Fruit fly (Drosophila melanogaster): Measurements from ENCODE around the gene CG7453.

The CG7453 gene

DNA sequence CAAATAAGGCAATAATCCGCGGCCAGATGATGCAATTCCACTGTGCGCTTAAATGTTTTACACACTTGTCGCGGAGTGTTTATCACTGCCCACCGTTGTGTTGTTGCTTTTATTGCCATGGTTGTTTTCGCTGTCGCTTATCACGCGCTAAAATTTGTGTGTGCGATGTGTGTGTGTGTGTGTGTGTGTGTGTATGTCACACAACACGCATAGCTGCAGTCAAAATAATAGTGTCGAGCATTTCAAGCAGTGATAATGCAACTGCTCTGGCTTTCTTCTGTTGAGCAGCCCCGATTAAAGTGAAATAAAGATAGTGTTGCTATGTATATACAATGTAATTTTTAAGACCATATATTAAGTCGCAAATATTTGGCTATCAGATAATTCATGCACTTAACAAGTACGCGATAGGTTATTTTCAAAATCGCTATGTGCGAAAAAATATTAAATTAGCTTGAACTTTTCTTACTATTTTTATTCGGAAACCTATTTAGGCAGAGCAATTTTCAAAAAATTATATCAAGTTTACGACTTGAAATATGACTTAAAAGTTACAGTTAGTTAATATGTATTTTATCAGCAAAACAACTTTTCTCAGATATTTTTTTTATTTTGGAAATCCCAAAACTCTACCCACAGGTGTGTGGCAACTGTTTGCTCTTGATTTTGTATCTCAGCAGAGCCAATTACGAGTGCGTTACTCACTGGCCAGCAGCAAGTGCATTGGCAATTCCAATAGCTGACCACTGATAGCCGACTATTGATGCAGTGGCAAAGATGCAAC is 13.6 kb upstream of the CG7453 start (continued):
- TF ChIP-seq BEAF-32 (GFP tag; optimal IDR thresholded peaks at IDR 0.05) (no peak), phol (tag; optimal IDR thresholded peaks at IDR 0.05) (peak; percentile 39), kni (GFP tag; optimal IDR thresholded peaks at IDR 0.05) (no peak), CG1647 (GFP tag; optimal IDR thresholded peaks at IDR 0.05) (no peak), Deaf1 (tag; optimal IDR thresholded peaks at IDR 0.05) (no peak), Fer3 (tag; optimal IDR thresholded peaks at IDR 0.05) (peak; percentile 10), CG14860 (GFP tag; IDR thresholded peaks at IDR 0.05; ENCODE audit: partially characterized antibody) (no peak), CG17328 (GFP tag; IDR thresholded peaks at IDR 0.05) (no peak), tin (GFP tag; optimal IDR thresholded peaks at IDR 0.05) (no peak), jing (GFP tag; optimal IDR thresholded peaks at IDR 0.05) (peak; percentile 32), grn (GFP tag; optimal IDR thresholded peaks at IDR 0.05) (no peak), CG17359 (tag; optimal IDR thresholded peaks at IDR 0.05) (no peak), CG10366 (GFP tag; IDR thresholded peaks at IDR 0.05) (no peak), CG14965 (GFP tag; optimal IDR thresholded peaks at IDR 0.05; ENCODE audit: borderline replicate concordance) (no peak), CG31224 (GFP tag; IDR thresholded peaks at IDR 0.05) (no peak), crol (GFP tag; IDR thresholded peaks at IDR 0.05) (no peak), otp (GFP tag; IDR thresholded peaks at IDR 0.05) (no peak), salm (tag; optimal IDR thresholded peaks at IDR 0.05) (no peak), tx (GFP tag; optimal IDR thresholded peaks at IDR 0.05) (no peak), CG10543 (GFP tag; optimal IDR thresholded peaks at IDR 0.05) (peak; percentile 43), CG1832 (GFP tag; optimal IDR thresholded peaks at IDR 0.05) (no peak), CG2202 (tag; optimal IDR thresholded peaks at IDR 0.05) (no peak), cg (GFP tag; optimal IDR thresholded peaks at IDR 0.05) (peak; percentile 55), ase (GFP tag; IDR thresholded peaks at IDR 0.05) (no peak; the same call in 2 of the 3 replicates), Blimp-1 (GFP tag; optimal IDR thresholded peaks at IDR 0.05) (peak; percentile 3), CG5180 (GFP tag; optimal IDR thresholded peaks at IDR 0.05) (peak; percentile 54), ERR (GFP tag; optimal IDR thresholded peaks at IDR 0.05) (no peak), Ets65A (GFP tag) (peak; percentile 20), CG1024 (GFP tag; IDR thresholded peaks at IDR 0.05) (no peak), Hr78 (GFP tag; optimal IDR thresholded peaks at IDR 0.05) (no peak), fd96Cb (tag; optimal IDR thresholded peaks at IDR 0.05) (peak; percentile 24), CG8388 (GFP tag; optimal IDR thresholded peaks at IDR 0.05) (no peak), CG10274 (GFP tag; optimal IDR thresholded peaks at IDR 0.05) (no peak), unc-4 (GFP tag; IDR thresholded peaks at IDR 0.05; ENCODE audit: partially characterized antibody) (no peak), CG3163 (GFP tag; optimal IDR thresholded peaks at IDR 0.05) (no peak), bbx (GFP tag; IDR thresholded peaks at IDR 0.05; ENCODE audit: partially characterized antibody) (no peak)

DNA sequence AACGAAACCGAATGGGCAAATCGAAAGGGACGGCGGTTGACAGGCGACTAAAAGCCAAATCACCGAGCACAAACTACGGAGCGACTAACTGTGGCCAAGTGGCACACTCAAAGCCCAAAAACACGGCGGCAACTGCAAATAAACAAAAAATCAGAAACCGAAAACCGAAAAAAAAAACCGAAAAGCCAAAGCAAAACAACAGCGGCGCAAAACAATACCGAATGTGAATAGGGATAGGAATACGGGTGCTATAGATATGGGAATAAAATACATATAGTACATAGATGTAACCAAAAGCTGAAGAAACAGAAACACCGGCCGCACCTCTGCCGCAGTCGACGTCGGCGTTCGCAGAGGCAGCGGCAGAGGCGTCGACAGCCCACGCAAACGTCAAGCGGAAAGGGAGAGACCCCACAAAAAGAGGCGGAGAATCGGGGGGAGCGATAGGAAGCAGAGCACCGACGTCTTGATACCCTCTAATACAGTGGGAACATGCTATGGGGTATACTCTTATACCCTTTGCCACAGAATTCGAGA is 12.9 kb upstream of the CG7453 start, which contains the start of gene RhoGAP18B:
TSS of gene RhoGAP18B (minus strand) at position 51 of the 537 bp plus-strand sequence.
- TF ChIP-seq chinmo (GFP tag; IDR thresholded peaks at IDR 0.05; ENCODE audit: partially characterized antibody): peak; percentile 83; the same call in 2 of the 4 replicates
- TF ChIP-seq Deaf1 (tag; optimal IDR thresholded peaks at IDR 0.05): peak; percentile 46
- no peak for TF ChIP-seq tup (GFP tag; optimal IDR thresholded peaks at IDR 0.05)
- peak; percentile 60 for TF ChIP-seq crol (GFP tag; IDR thresholded peaks at IDR 0.05)
- TF ChIP-seq CG6854 (GFP tag; optimal IDR thresholded peaks at IDR 0.05): no peak
- no peak for TF ChIP-seq CG17385 (GFP tag; optimal IDR thresholded peaks at IDR 0.05)
- no peak for TF ChIP-seq pfk (GFP tag; optimal IDR thresholded peaks at IDR 0.05)
- no peak for TF ChIP-seq Ada2b (GFP tag; IDR thresholded peaks at IDR 0.05)
- TF ChIP-seq gt (GFP tag; IDR thresholded peaks at IDR 0.05): no peak
- TF ChIP-seq Med (GFP tag): peak; percentile 16
- no peak for TF ChIP-seq kah (GFP tag; optimal IDR thresholded peaks at IDR 0.05)
- TF ChIP-seq tgo (GFP tag; IDR thresholded peaks at IDR 0.05): no peak
- TF ChIP-seq row (GFP tag; IDR thresholded peaks at IDR 0.05): peak; percentile 64
- TF ChIP-seq CG10321 (GFP tag; IDR thresholded peaks at IDR 0.05): no peak
- no peak for TF ChIP-seq CG1647 (GFP tag; optimal IDR thresholded peaks at IDR 0.05)
- TF ChIP-seq CG8290 (GFP tag; optimal IDR thresholded peaks at IDR 0.05): no peak
- TF ChIP-seq CG8290 (tag; optimal IDR thresholded peaks at IDR 0.05): no peak
